Worm (Caenorhabditis elegans) whole organism, late embryonic: ENCODE data around the gene M151.10.
A peak's percentile ranks its signal among the peaks of the same experiment; 100 is the strongest.

ENCODE experiments used
- C08G9.2 ChIP-seq: sonication (generic microtip); optimal IDR thresholded peaks from 2 replicates; lab custom pipeline; 2016; ENCODE audit warnings: mild to moderate bottlenecking, missing genetic modification characterization, moderate library complexity, missing compliant biosample characterization
- C38D4.7 ChIP-seq: fragments of 200-800 bp; sonication (Bioruptor generic); optimal IDR thresholded peaks from 2 replicates; lab custom pipeline; 2018; ENCODE audit warnings: mild to moderate bottlenecking, missing genetic modification characterization, moderate library complexity, missing compliant biosample characterization
- F13H6.1 ChIP-seq: sonication (generic microtip); optimal IDR thresholded peaks from 2 replicates; lab custom pipeline; 2016; ENCODE audit warnings: missing genetic modification characterization, missing compliant biosample characterization
- K02D7.2 ChIP-seq: sonication (generic microtip); optimal IDR thresholded peaks from 2 replicates; lab custom pipeline; 2017; ENCODE audit warnings: mild to moderate bottlenecking, missing genetic modification characterization, missing compliant biosample characterization
- K09A11.1 ChIP-seq: sonication (generic microtip); optimal IDR thresholded peaks from 2 replicates; lab custom pipeline; 2017; ENCODE audit warnings: antibody characterized with exemption, mild to moderate bottlenecking, missing genetic modification characterization, missing compliant biosample characterization; ENCODE audit not compliant: insufficient read depth
- ama-1 ChIP-seq: fragments of 150-350 bp; optimal IDR thresholded peaks from 2 replicates; lab custom pipeline; 2014
- ceh-14 ChIP-seq: sonication (generic microtip); optimal IDR thresholded peaks from 2 replicates; lab custom pipeline; 2016; ENCODE audit warnings: missing genotype, missing genetic modification characterization, missing compliant biosample characterization
- ceh-18 ChIP-seq: sonication (generic microtip); optimal IDR thresholded peaks from 2 replicates; lab custom pipeline; 2016; ENCODE audit warnings: missing genetic modification characterization, missing compliant biosample characterization
- ceh-22 ChIP-seq: sonication (generic microtip); optimal IDR thresholded peaks from 2 replicates; lab custom pipeline; 2017; ENCODE audit warnings: missing biosample characterization, missing genetic modification characterization
- ceh-30 ChIP-seq: fragments of 150-350 bp; optimal IDR thresholded peaks from 2 replicates; lab custom pipeline; 2014; ENCODE audit warnings: missing biosample characterization, missing genetic modification characterization
- ceh-31 ChIP-seq: sonication (generic microtip); optimal IDR thresholded peaks from 2 replicates; lab custom pipeline; 2016; ENCODE audit warnings: missing genetic modification characterization, missing compliant biosample characterization
- ceh-6 ChIP-seq: fragments of 200-800 bp; sonication (Bioruptor generic); optimal IDR thresholded peaks from 2 replicates; lab custom pipeline; 2018; ENCODE audit warnings: mild to moderate bottlenecking, missing genetic modification characterization, missing compliant biosample characterization
- che-1 ChIP-seq: sonication (generic microtip); optimal IDR thresholded peaks from 2 replicates; lab custom pipeline; 2016; ENCODE audit warnings: mild to moderate bottlenecking, missing genetic modification characterization, missing compliant biosample characterization
- dmd-4 ChIP-seq: sonication (generic microtip); optimal IDR thresholded peaks from 2 replicates; lab custom pipeline; 2016; ENCODE audit warnings: borderline replicate concordance, missing genetic modification characterization, missing compliant biosample characterization
- dve-1 ChIP-seq: sonication (generic microtip); optimal IDR thresholded peaks from 2 replicates; lab custom pipeline; 2017; ENCODE audit warnings: antibody characterized with exemption, mild to moderate bottlenecking, missing genetic modification characterization, missing compliant biosample characterization
- elt-2 ChIP-seq: sonication (generic microtip); optimal IDR thresholded peaks from 2 replicates; lab custom pipeline; 2016; ENCODE audit warnings: missing genetic modification reagents, missing genetic modification characterization, missing compliant biosample characterization
- eyg-1 ChIP-seq: sonication (generic microtip); optimal IDR thresholded peaks from 2 replicates; lab custom pipeline; 2016; ENCODE audit warnings: missing genotype, missing genetic modification characterization, missing compliant biosample characterization
- fkh-6 ChIP-seq: sonication (generic microtip); optimal IDR thresholded peaks from 2 replicates; lab custom pipeline; 2016; ENCODE audit warnings: missing genetic modification characterization, missing compliant biosample characterization
- gmeb-2 ChIP-seq: sonication (generic microtip); optimal IDR thresholded peaks from 2 replicates; lab custom pipeline; 2016; ENCODE audit warnings: missing genetic modification characterization, inconsistent platforms, missing compliant biosample characterization
- hlh-8 ChIP-seq: sonication (generic microtip); optimal IDR thresholded peaks from 2 replicates; lab custom pipeline; 2016; ENCODE audit warnings: missing genotype, missing genetic modification characterization, missing compliant biosample characterization
- lim-6 ChIP-seq: sonication (generic microtip); optimal IDR thresholded peaks from 2 replicates; lab custom pipeline; 2016; ENCODE audit warnings: missing genetic modification characterization, missing compliant biosample characterization
- nfya-1 ChIP-seq: sonication (generic microtip); optimal IDR thresholded peaks from 2 replicates; lab custom pipeline; 2017; ENCODE audit warnings: missing genetic modification characterization, mild to moderate bottlenecking, missing compliant biosample characterization, antibody characterized with exemption, moderate library complexity
- pag-3 ChIP-seq: sonication (generic microtip); optimal IDR thresholded peaks from 2 replicates; lab custom pipeline; 2016; ENCODE audit warnings: missing compliant biosample characterization, missing genetic modification characterization, borderline replicate concordance
- pat-9 ChIP-seq: fragments of 200-800 bp; sonication (Bioruptor generic); optimal IDR thresholded peaks from 2 replicates; lab custom pipeline; 2018; ENCODE audit warnings: mild to moderate bottlenecking, missing genetic modification characterization, moderate library complexity, missing compliant biosample characterization
- pha-2 ChIP-seq: sonication (generic microtip); optimal IDR thresholded peaks from 2 replicates; lab custom pipeline; 2017; ENCODE audit warnings: mild to moderate bottlenecking, missing genetic modification characterization, missing compliant biosample characterization
- pha-4 ChIP-seq: fragments of 150-350 bp; optimal IDR thresholded peaks from 2 replicates; lab custom pipeline; 2018; ENCODE audit warnings: missing biosample characterization, missing genetic modification reagents, missing genetic modification characterization
- pqm-1 ChIP-seq: sonication (generic microtip); optimal IDR thresholded peaks from 2 replicates; lab custom pipeline; 2016; ENCODE audit warnings: missing genetic modification characterization, missing compliant biosample characterization
- rnt-1 ChIP-seq: sonication (generic microtip); optimal IDR thresholded peaks from 2 replicates; lab custom pipeline; 2016; ENCODE audit warnings: missing genetic modification characterization, missing compliant biosample characterization
- sdc-2 ChIP-seq: sonication (generic microtip); optimal IDR thresholded peaks from 2 replicates; lab custom pipeline; 2016; ENCODE audit warnings: missing genotype, missing genetic modification characterization, missing compliant biosample characterization
- sox-2 ChIP-seq: fragments of 200-800 bp; sonication (Bioruptor generic); IDR thresholded peaks from 2 replicates; pipeline ENCODE4 v1.3.6; 2022; ENCODE audit warnings: missing genetic modification reagents, missing genetic modification characterization, missing compliant biosample characterization
- tbx-2 ChIP-seq: sonication (generic microtip); optimal IDR thresholded peaks from 2 replicates; lab custom pipeline; 2016; ENCODE audit warnings: missing genetic modification characterization, missing compliant biosample characterization
- tbx-7 ChIP-seq: sonication (generic microtip); optimal IDR thresholded peaks from 2 replicates; lab custom pipeline; 2016; ENCODE audit warnings: missing genotype, missing genetic modification characterization, missing compliant biosample characterization
- unc-55 ChIP-seq: sonication (generic microtip); optimal IDR thresholded peaks from 2 replicates; lab custom pipeline; 2017; ENCODE audit warnings: missing biosample characterization, missing genetic modification reagents, missing genetic modification characterization
- zip-5 ChIP-seq: sonication (generic microtip); optimal IDR thresholded peaks from 2 replicates; lab custom pipeline; 2016; ENCODE audit warnings: missing genetic modification characterization, missing compliant biosample characterization
- ztf-16 ChIP-seq: sonication (generic microtip); optimal IDR thresholded peaks from 2 replicates; lab custom pipeline; 2017; ENCODE audit warnings: missing genetic modification characterization, missing compliant biosample characterization

M151.10 gene

ce11 chrII:3670956-3671355, 30.9 kb upstream of the M151.10 start, which contains the start of gene srx-98:
srx-98 (minus strand) TSS chrII:3671056.
- TF ChIP-seq C08G9.2 (tag; lab: Kevin White, UChicago): no peak
- TF ChIP-seq ceh-31 (tag; lab: Kevin White, UChicago): no peak
- TF ChIP-seq pat-9: no peak
- no peak for TF ChIP-seq tbx-2 (tag; lab: Kevin White, UChicago)
- TF ChIP-seq elt-2 (tag; lab: Kevin White, UChicago): no peak
- TF ChIP-seq dve-1: no peak
- TF ChIP-seq eyg-1 (tag; lab: Kevin White, UChicago): no peak
- no peak for TF ChIP-seq fkh-6 (tag; lab: Kevin White, UChicago)
- TF ChIP-seq K02D7.2 (tag; lab: Kevin White, UChicago): no peak
- TF ChIP-seq ceh-14 (tag; lab: Kevin White, UChicago): no peak
- TF ChIP-seq che-1 (tag; lab: Kevin White, UChicago): no peak
- TF ChIP-seq pha-2 (tag; lab: Kevin White, UChicago): no peak
- TF ChIP-seq sox-2: no peak
- TF ChIP-seq tbx-7 (tag; lab: Kevin White, UChicago): no peak
- TF ChIP-seq unc-55 (GFP tag; lab: Kevin White, UChicago): no peak
- TF ChIP-seq hlh-8 (tag; lab: Kevin White, UChicago): no peak

- TF ChIP-seq hlh-8 (tag; lab: Kevin White, UChicago) (no peak), pha-4 (no peak), sdc-2 (tag; lab: Kevin White, UChicago) (no peak), che-1 (tag; lab: Kevin White, UChicago) (no peak), F13H6.1 (tag; lab: Kevin White, UChicago) (no peak), ceh-18 (tag; lab: Kevin White, UChicago) (no peak), eyg-1 (tag; lab: Kevin White, UChicago) (no peak), pqm-1 (tag; lab: Kevin White, UChicago) (no peak), sox-2 (no peak), K09A11.1 (no peak), ama-1 (no peak), rnt-1 (no peak), pag-3 (tag; lab: Kevin White, UChicago) (no peak), zip-5 (tag; lab: Kevin White, UChicago) (no peak)
Observed at ce11 chrII:3669315-3669714, 29.2 kb upstream of the M151.10 start, which contains the start of gene srx-97. srx-97 (minus strand) TSS chrII:3669415.

- peak; percentile 64 for TF ChIP-seq nfya-1 (tag; lab: Kevin White, UChicago)
- no peak for TF ChIP-seq ceh-6 (GFP tag; lab: Kevin White, UChicago)
Observed at ce11 chrII:3665181-3665580, 25.1 kb upstream of the M151.10 start.

ce11 chrII:3664470-3664869, 24.4 kb upstream of the M151.10 start, which contains the start of gene F19B10.3:
F19B10.3 (plus strand) TSS chrII:3664770.
- TF ChIP-seq C08G9.2 (tag; lab: Kevin White, UChicago) (no peak), C38D4.7 (GFP tag; lab: Kevin White, UChicago) (no peak)

- TF ChIP-seq nfya-1 (tag; lab: Kevin White, UChicago) (no peak), gmeb-2 (no peak), ztf-16 (tag; lab: Kevin White, UChicago) (no peak), pqm-1 (tag; lab: Kevin White, UChicago) (no peak)
Observed at ce11 chrII:3663796-3664195, 23.7 kb upstream of the M151.10 start, which contains the start of gene F19B10.6. F19B10.6 (minus strand) TSS chrII:3663896.

ce11 chrII:3661932-3662331, 21.8 kb upstream of the M151.10 start, which contains the start of gene F19B10.13:
F19B10.13 (plus strand) TSS chrII:3662274.
- TF ChIP-seq elt-2 (tag; lab: Kevin White, UChicago) (peak; percentile 12), ceh-31 (tag; lab: Kevin White, UChicago) (no peak), ama-1 (no peak), dmd-4 (tag; lab: Kevin White, UChicago) (no peak), lim-6 (tag; lab: Kevin White, UChicago) (no peak), C08G9.2 (tag; lab: Kevin White, UChicago) (no peak), K09A11.1 (no peak), ceh-30 (tag; lab: Kevin White, UChicago) (no peak), ceh-22 (tag; lab: Kevin White, UChicago) (no peak)
